Fruit fly (Drosophila melanogaster) whole organism, embryonic: ENCODE data around the gene Arpc3A.

Source experiments
- ATbp ChIP-seq: fragments of 200-800 bp; sonication (Bioruptor generic); optimal IDR thresholded peaks from 2 replicates; lab custom pipeline; 2017; ENCODE audit warnings: missing biosample characterization, mild to moderate bottlenecking, missing genetic modification characterization, missing genetic modification reagents
- Ada2b ChIP-seq: fragments of 200-800 bp; sonication (Bioruptor generic); IDR thresholded peaks from 2 replicates; pipeline ENCODE4 v1.3.6; 2022; ENCODE audit warnings: missing biosample characterization, missing genetic modification characterization
- Atf3 ChIP-seq: fragments of 200-800 bp; sonication (Bioruptor generic); optimal IDR thresholded peaks from 3 replicates; lab custom pipeline; 2016; ENCODE audit warnings: missing biosample characterization, missing genetic modification characterization
- CG10366 ChIP-seq: fragments of 200-800 bp; sonication (Bioruptor generic); IDR thresholded peaks from 2 replicates; pipeline ENCODE4 v1.3.6; 2022; ENCODE audit warnings: missing biosample characterization, missing genetic modification characterization
- CG10979 ChIP-seq: fragments of 200-800 bp; sonication (Bioruptor generic); optimal IDR thresholded peaks from 2 replicates; lab custom pipeline; 2018; ENCODE audit warnings: missing biosample characterization, mild to moderate bottlenecking, missing genetic modification characterization, moderate library complexity
- CG11247 ChIP-seq: fragments of 200-800 bp; sonication (Bioruptor generic); IDR thresholded peaks from 2 replicates; pipeline ENCODE4 v1.3.6; 2022; ENCODE audit warnings: missing biosample characterization, missing genetic modification characterization
- CG11456 ChIP-seq: fragments of 200-800 bp; sonication (Bioruptor generic); IDR thresholded peaks from 3 replicates; pipeline ENCODE4 v1.3.6; 2022; ENCODE audit warnings: missing biosample characterization, missing genetic modification characterization
- CG12299 ChIP-seq: fragments of 200-800 bp; sonication (Bioruptor generic); optimal IDR thresholded peaks from 2 replicates; lab custom pipeline; 2018; ENCODE audit warnings: missing biosample characterization, mild to moderate bottlenecking, missing genetic modification characterization
- CG12391 ChIP-seq: fragments of 200-800 bp; sonication (Bioruptor generic); optimal IDR thresholded peaks from 3 replicates; lab custom pipeline; 2018; ENCODE audit warnings: missing biosample characterization, mild to moderate bottlenecking, missing genetic modification characterization, moderate library complexity
- CG13123 ChIP-seq: fragments of 200-800 bp; sonication (Bioruptor generic); optimal IDR thresholded peaks from 2 replicates; lab custom pipeline; 2016; ENCODE audit warnings: missing biosample characterization, missing genetic modification characterization
- CG14014 ChIP-seq: fragments of 200-800 bp; sonication (Bioruptor generic); IDR thresholded peaks from 2 replicates; pipeline ENCODE4 v1.3.6; 2022; ENCODE audit warnings: missing biosample characterization, missing genetic modification characterization
- CG15011 ChIP-seq: fragments of 200-800 bp; sonication (Bioruptor generic); optimal IDR thresholded peaks from 3 replicates; lab custom pipeline; 2018; ENCODE audit warnings: missing biosample characterization, mild to moderate bottlenecking, missing genetic modification characterization
- CG15073 ChIP-seq: fragments of 200-800 bp; sonication (Bioruptor generic); optimal IDR thresholded peaks from 2 replicates; lab custom pipeline; 2016; ENCODE audit warnings: missing biosample characterization, missing genetic modification characterization
- CG15514 ChIP-seq: fragments of 200-800 bp; sonication (Bioruptor generic); optimal IDR thresholded peaks from 3 replicates; lab custom pipeline; 2017; ENCODE audit warnings: missing biosample characterization, missing genetic modification characterization, mild to moderate bottlenecking, moderate library complexity, missing genetic modification reagents
- CG1647 ChIP-seq: fragments of 200-800 bp; sonication (Bioruptor generic); optimal IDR thresholded peaks from 3 replicates; lab custom pipeline; 2016; ENCODE audit warnings: missing biosample characterization, missing genetic modification characterization
- CG18011 ChIP-seq: fragments of 200-800 bp; sonication (Bioruptor generic); optimal IDR thresholded peaks from 2 replicates; lab custom pipeline; 2017; ENCODE audit warnings: missing biosample characterization, missing genetic modification characterization, mild to moderate bottlenecking, moderate library complexity, missing genotype
- CG2199 ChIP-seq: fragments of 200-800 bp; sonication (Bioruptor generic); IDR thresholded peaks from 3 replicates; pipeline ENCODE4 v1.3.6; 2022; ENCODE audit warnings: missing biosample characterization, missing genetic modification characterization
- CG2678 ChIP-seq: fragments of 200-800 bp; sonication (Bioruptor generic); optimal IDR thresholded peaks from 3 replicates; lab custom pipeline; 2019; ENCODE audit warnings: missing biosample characterization, mild to moderate bottlenecking, missing genetic modification characterization, moderate library complexity
- CG34422 ChIP-seq: fragments of 200-800 bp; sonication (Bioruptor generic); IDR thresholded peaks from 3 replicates; pipeline ENCODE4 v1.3.6; 2022; ENCODE audit warnings: missing biosample characterization, missing genetic modification characterization
- CG3995 ChIP-seq: fragments of 200-800 bp; sonication (Bioruptor generic); optimal IDR thresholded peaks from 3 replicates; lab custom pipeline; 2016; ENCODE audit warnings: missing biosample characterization, missing genetic modification characterization
- CG42726 ChIP-seq: fragments of 200-800 bp; sonication (Bioruptor generic); IDR thresholded peaks from 2 replicates; pipeline ENCODE4 v1.3.6; 2022; ENCODE audit warnings: missing biosample characterization, missing genetic modification characterization; ENCODE audit not compliant: partially characterized antibody
- CG43689 ChIP-seq: fragments of 200-800 bp; sonication (Bioruptor generic); IDR thresholded peaks from 2 replicates; pipeline ENCODE4 v1.3.6; 2022; ENCODE audit warnings: missing biosample characterization, missing genetic modification characterization
- CG5245 ChIP-seq: fragments of 200-800 bp; sonication (Bioruptor generic); optimal IDR thresholded peaks from 3 replicates; lab custom pipeline; 2016; ENCODE audit warnings: missing biosample characterization, missing genetic modification characterization
- CG6689 ChIP-seq: fragments of 200-800 bp; sonication (Bioruptor generic); IDR thresholded peaks from 2 replicates; pipeline ENCODE4 v1.3.6; 2022; ENCODE audit warnings: missing biosample characterization, missing genetic modification characterization
- CG6765 ChIP-seq: fragments of 200-800 bp; sonication (Bioruptor generic); optimal IDR thresholded peaks from 3 replicates; lab custom pipeline; 2017; ENCODE audit warnings: missing biosample characterization, mild to moderate bottlenecking, missing genetic modification characterization
- CG7786 ChIP-seq: fragments of 200-800 bp; sonication (Bioruptor generic); optimal IDR thresholded peaks from 2 replicates; lab custom pipeline; 2016; ENCODE audit warnings: missing biosample characterization, missing genetic modification characterization
- CG8290 ChIP-seq, 3 experiments: fragments of 200-800 bp; sonication (Bioruptor generic); optimal IDR thresholded peaks; 2 replicates each; lab custom pipeline; 2016 to 2019; ENCODE audit warnings: missing biosample characterization in 3 of 3, missing genetic modification characterization in 3 of 3, mild to moderate bottlenecking in 2 of 3, moderate library complexity in 1 of 3
- CG9817 ChIP-seq: fragments of 200-800 bp; sonication (Bioruptor generic); optimal IDR thresholded peaks from 2 replicates; lab custom pipeline; 2018; ENCODE audit warnings: missing biosample characterization, mild to moderate bottlenecking, missing genetic modification characterization, moderate library complexity
- Gug ChIP-seq: fragments of 200-800 bp; sonication (Bioruptor generic); IDR thresholded peaks from 4 replicates; pipeline ENCODE4 v1.3.6; 2022; ENCODE audit warnings: missing biosample characterization, missing genetic modification characterization
- HmgZ ChIP-seq: fragments of 200-800 bp; sonication (Bioruptor generic); optimal IDR thresholded peaks from 2 replicates; lab custom pipeline; 2018; ENCODE audit warnings: missing biosample characterization, mild to moderate bottlenecking, missing genetic modification characterization
- MTF-1 ChIP-seq: fragments of 200-800 bp; sonication (Bioruptor generic); optimal IDR thresholded peaks from 2 replicates; lab custom pipeline; 2018; ENCODE audit warnings: missing biosample characterization, mild to moderate bottlenecking, missing genetic modification characterization, borderline replicate concordance
- Meics ChIP-seq: fragments of 200-800 bp; sonication (Bioruptor generic); optimal IDR thresholded peaks from 2 replicates; lab custom pipeline; 2017; ENCODE audit warnings: missing biosample characterization, mild to moderate bottlenecking, missing genetic modification characterization
- NFAT ChIP-seq: fragments of 200-800 bp; sonication (Bioruptor generic); IDR thresholded peaks from 2 replicates; pipeline ENCODE4 v1.3.6; 2022; ENCODE audit warnings: missing biosample characterization, missing genetic modification characterization
- Nf-YB ChIP-seq: fragments of 200-800 bp; sonication (Bioruptor generic); optimal IDR thresholded peaks from 3 replicates; lab custom pipeline; 2019; ENCODE audit warnings: missing biosample characterization, mild to moderate bottlenecking, missing genetic modification characterization, moderate library complexity
- PHDP ChIP-seq: fragments of 200-800 bp; sonication (Bioruptor generic); optimal IDR thresholded peaks from 3 replicates; lab custom pipeline; 2018; ENCODE audit warnings: missing biosample characterization, mild to moderate bottlenecking, missing genetic modification characterization, moderate library complexity
- Ptx1 ChIP-seq: fragments of 200-800 bp; sonication (Bioruptor generic); IDR thresholded peaks from 2 replicates; pipeline ENCODE4 v1.3.6; 2022; ENCODE audit warnings: missing biosample characterization, missing genetic modification characterization
- Rx ChIP-seq: fragments of 200-800 bp; sonication (Bioruptor generic); IDR thresholded peaks from 2 replicates; pipeline ENCODE4 v1.3.6; 2022; ENCODE audit warnings: missing biosample characterization, missing genetic modification characterization
- Side ChIP-seq: fragments of 200-800 bp; sonication (Bioruptor generic); optimal IDR thresholded peaks from 2 replicates; lab custom pipeline; 2016; ENCODE audit warnings: missing biosample characterization, missing genetic modification characterization
- br ChIP-seq: fragments of >200 bp; optimal IDR thresholded peaks from 2 replicates; lab custom pipeline; 2017
- dan ChIP-seq: fragments of 200-800 bp; sonication (Bioruptor generic); IDR thresholded peaks from 2 replicates; pipeline ENCODE4 v1.3.6; 2022; ENCODE audit warnings: missing biosample characterization, missing genetic modification characterization
- esg ChIP-seq: fragments of 200-800 bp; sonication (Bioruptor generic); conservative IDR thresholded peaks from 2 replicates; pipeline ENCODE4 v1.3.6; 2022; ENCODE audit warnings: missing biosample characterization, missing genetic modification characterization
- fd3F ChIP-seq: fragments of 200-800 bp; sonication (Bioruptor generic); optimal IDR thresholded peaks from 2 replicates; lab custom pipeline; 2018; ENCODE audit warnings: missing biosample characterization, mild to moderate bottlenecking, missing genetic modification characterization, moderate library complexity
- ftz-f1 ChIP-seq: fragments of 200-800 bp; sonication (Bioruptor generic); optimal IDR thresholded peaks from 2 replicates; lab custom pipeline; 2016; ENCODE audit warnings: missing biosample characterization, missing genetic modification characterization
- lilli ChIP-seq: fragments of 200-800 bp; sonication (Bioruptor generic); optimal IDR thresholded peaks from 3 replicates; lab custom pipeline; 2016; ENCODE audit warnings: missing biosample characterization, missing genetic modification characterization
- lmd ChIP-seq: fragments of 200-800 bp; sonication (Bioruptor generic); IDR thresholded peaks from 2 replicates; pipeline ENCODE4 v1.3.6; 2022; ENCODE audit warnings: missing biosample characterization, missing genetic modification characterization
- prd ChIP-seq, 3 experiments: fragments of >200 bp in 2 of 3; fragments of 200-800 bp in 1 of 3; sonication (Bioruptor generic) in 1 of 3; optimal IDR thresholded peaks in 2 of 3; IDR thresholded peaks in 1 of 3; 2 replicates in 2 of 3; 3 replicates in 1 of 3; pipeline versions ENCODE4 v1.3.6 to Lab custom; 2017 to 2022; ENCODE audit warnings: missing biosample characterization in 1 of 3, missing genetic modification characterization in 1 of 3
- sens ChIP-seq: fragments of 200-800 bp; sonication (Bioruptor generic); peaks from one replicate; lab custom pipeline; 2016; ENCODE audit warnings: missing biosample characterization, missing genetic modification characterization
- sens-2 ChIP-seq: fragments of 200-800 bp; sonication (Bioruptor generic); IDR thresholded peaks from 2 replicates; pipeline ENCODE4 v1.3.6; 2022; ENCODE audit warnings: missing biosample characterization, missing genetic modification characterization
- zen2 ChIP-seq: fragments of 200-800 bp; sonication (Bioruptor generic); IDR thresholded peaks from 3 replicates; pipeline ENCODE4 v1.3.6; 2022; ENCODE audit warnings: missing biosample characterization, missing genetic modification characterization; ENCODE audit not compliant: partially characterized antibody
- zf30C ChIP-seq: fragments of 200-800 bp; sonication (Bioruptor generic); optimal IDR thresholded peaks from 3 replicates; lab custom pipeline; 2018; ENCODE audit warnings: missing biosample characterization, mild to moderate bottlenecking, missing genetic modification characterization

Gene Arpc3A

dm6 chr3R:15816276-15816675 is 18.2 kb upstream of the Arpc3A start (continued):
- no peak for TF ChIP-seq sens-2 (GFP tag; lab: Robert Waterston, UW)
- no peak for TF ChIP-seq CG15514 (GFP tag; lab: Kevin White, UChicago)
- TF ChIP-seq CG12391 (tag; lab: Kevin White, UChicago), result no peak
- TF ChIP-seq Ptx1 (GFP tag; lab: Robert Waterston, UW), result 0 out of 2 replicates have a peak, but pooled peaks have one; percentile 22
- TF ChIP-seq esg, result peak; percentile 24; the same call in 1 of the 2 replicates
- TF ChIP-seq Rx (GFP tag; lab: Robert Waterston, UW), result peak; percentile 47; the same call in 1 of the 2 replicates
- no peak for TF ChIP-seq NFAT (GFP tag; lab: Robert Waterston, UW)
- TF ChIP-seq CG15011 (GFP tag; lab: Kevin White, UChicago), result no peak
- TF ChIP-seq CG18011 (GFP tag; lab: Kevin White, UChicago), result no peak
- TF ChIP-seq CG34422 (GFP tag; lab: Robert Waterston, UW), result peak; percentile 52; the same call in 1 of the 3 replicates
- no peak for TF ChIP-seq CG13123 (GFP tag; lab: Kevin White, UChicago)
- no peak for TF ChIP-seq Atf3 (GFP tag; lab: Kevin White, UChicago)
- peak; percentile 7 for TF ChIP-seq Side
- peak; percentile 21; the same call in 1 of the 2 replicates for TF ChIP-seq dan (GFP tag; lab: Robert Waterston, UW)
- TF ChIP-seq zen2 (GFP tag; lab: Robert Waterston, UW), result no peak
- no peak for TF ChIP-seq ftz-f1
- no peak for TF ChIP-seq PHDP (tag; lab: Kevin White, UChicago)
- no peak for TF ChIP-seq CG14014
- TF ChIP-seq CG43689 (GFP tag; lab: Robert Waterston, UW), result no peak
- TF ChIP-seq CG10366 (GFP tag; lab: Robert Waterston, UW), result peak; percentile 31; the same call in 1 of the 2 replicates
- TF ChIP-seq lilli (GFP tag; lab: Kevin White, UChicago), result peak; percentile 28
- TF ChIP-seq CG11247 (GFP tag; lab: Robert Waterston, UW), result peak; percentile 33; the same call in 1 of the 2 replicates
- TF ChIP-seq CG11456, result peak; percentile 57; the same call in 1 of the 3 replicates
- no peak for TF ChIP-seq HmgZ
- 0 out of 2 replicates have a peak, but pooled peaks have one; percentile 34 for TF ChIP-seq CG6689
- TF ChIP-seq CG1647 (GFP tag; lab: Kevin White, UChicago), result no peak
- TF ChIP-seq CG3995, result no peak
- TF ChIP-seq sens (GFP tag; lab: Kevin White, UChicago), result peak; percentile 60
- TF ChIP-seq CG10979 (tag; lab: Kevin White, UChicago), result peak; percentile 1
- TF ChIP-seq CG15073 (GFP tag; lab: Kevin White, UChicago), result no peak
- TF ChIP-seq CG6765 (GFP tag; lab: Kevin White, UChicago), result no peak
- TF ChIP-seq CG9817, result no peak
- no peak for TF ChIP-seq CG12299 (tag; lab: Kevin White, UChicago)
- TF ChIP-seq MTF-1 (GFP tag; lab: Kevin White, UChicago), result no peak
- TF ChIP-seq CG8290 (GFP tag; optimal IDR thresholded peaks at IDR 0.05; lab: Kevin White, UChicago), result no peak
- no peak for TF ChIP-seq CG8290 (tag; optimal IDR thresholded peaks at IDR 0.05; lab: Kevin White, UChicago)
- TF ChIP-seq lmd (GFP tag; lab: Robert Waterston, UW), result no peak; the same call in 1 of the 2 replicates
- TF ChIP-seq CG42726 (GFP tag; lab: Robert Waterston, UW), result no peak
- no peak for TF ChIP-seq prd (optimal IDR thresholded peaks at IDR 0.05; lab: Kevin White, UChicago)
- TF ChIP-seq prd (GFP tag; IDR thresholded peaks at IDR 0.05; lab: Robert Waterston, UW), result peak; percentile 76; the same call in 2 of the 3 replicates
- TF ChIP-seq CG2678 (tag; lab: Kevin White, UChicago), result no peak
- peak; percentile 19; the same call in 1 of the 4 replicates for TF ChIP-seq Gug (GFP tag; lab: Robert Waterston, UW)
- TF ChIP-seq ATbp (GFP tag; lab: Kevin White, UChicago), result peak; percentile 1
- peak; percentile 1 for TF ChIP-seq CG5245 (GFP tag; lab: Kevin White, UChicago)
- no peak for TF ChIP-seq br (lab: Kevin White, UChicago)
- TF ChIP-seq Meics (GFP tag; lab: Kevin White, UChicago), result no peak
- TF ChIP-seq zf30C (GFP tag; lab: Kevin White, UChicago), result no peak
- no peak for TF ChIP-seq Nf-YB (GFP tag; lab: Kevin White, UChicago)
- peak; percentile 13; the same call in 1 of the 3 replicates for TF ChIP-seq CG2199 (GFP tag; lab: Robert Waterston, UW)
- no peak for TF ChIP-seq CG7786 (GFP tag; lab: Kevin White, UChicago)
- 0 out of 2 replicates have a peak, but pooled peaks have one; percentile 20 for TF ChIP-seq Ada2b (GFP tag; lab: Robert Waterston, UW)
- TF ChIP-seq fd3F (GFP tag; lab: Kevin White, UChicago), result no peak
